Fruit fly (Drosophila melanogaster) whole organism, embryonic: ENCODE results near the gene CG14362.

Experiments used
- Aef1 ChIP-seq: fragments of 200-800 bp; sonication (Bioruptor generic); IDR thresholded peaks from 3 replicates; pipeline ENCODE4 v1.3.6; 2022; ENCODE audit warnings: missing biosample characterization, missing genetic modification characterization
- B-H2 ChIP-seq: fragments of 200-800 bp; sonication (Bioruptor generic); optimal IDR thresholded peaks from 2 replicates; lab custom pipeline; 2018; ENCODE audit warnings: missing biosample characterization, mild to moderate bottlenecking, missing genetic modification characterization
- CG10462 ChIP-seq: fragments of 200-800 bp; sonication (Bioruptor generic); optimal IDR thresholded peaks from 2 replicates; lab custom pipeline; 2016; ENCODE audit warnings: missing biosample characterization, missing genetic modification characterization
- CG10959 ChIP-seq: fragments of 200-800 bp; sonication (Bioruptor generic); IDR thresholded peaks from 2 replicates; pipeline ENCODE4 v1.3.6; 2022; ENCODE audit warnings: missing biosample characterization, missing genetic modification characterization
- CG11695 ChIP-seq: fragments of 200-800 bp; sonication (Bioruptor generic); IDR thresholded peaks from 3 replicates; pipeline ENCODE4 v1.3.6; 2022; ENCODE audit warnings: missing biosample characterization, missing genetic modification characterization
- CG11723 ChIP-seq: fragments of 200-800 bp; sonication (Bioruptor generic); optimal IDR thresholded peaks from 2 replicates; lab custom pipeline; 2017; ENCODE audit warnings: missing biosample characterization, mild to moderate bottlenecking, missing genetic modification characterization
- CG12219 ChIP-seq: fragments of 200-800 bp; sonication (Bioruptor generic); optimal IDR thresholded peaks from 3 replicates; lab custom pipeline; 2018; ENCODE audit warnings: missing biosample characterization, mild to moderate bottlenecking, missing genetic modification characterization
- CG12391 ChIP-seq: fragments of 200-800 bp; sonication (Bioruptor generic); optimal IDR thresholded peaks from 3 replicates; lab custom pipeline; 2018; ENCODE audit warnings: missing biosample characterization, mild to moderate bottlenecking, missing genetic modification characterization, moderate library complexity
- CG1529 ChIP-seq: fragments of 200-800 bp; sonication (Bioruptor generic); optimal IDR thresholded peaks from 3 replicates; lab custom pipeline; 2018; ENCODE audit warnings: missing biosample characterization, missing genetic modification characterization
- CG16779 ChIP-seq: fragments of 200-800 bp; sonication (Bioruptor generic); IDR thresholded peaks from 2 replicates; pipeline ENCODE4 v1.3.6; 2022; ENCODE audit warnings: missing biosample characterization, missing genetic modification characterization
- CG17359 ChIP-seq: fragments of 200-800 bp; sonication (Bioruptor generic); optimal IDR thresholded peaks from 3 replicates; lab custom pipeline; 2018; ENCODE audit warnings: missing biosample characterization, mild to moderate bottlenecking, missing genetic modification characterization, moderate library complexity
- CG17912 ChIP-seq: fragments of 200-800 bp; sonication (Bioruptor generic); optimal IDR thresholded peaks from 2 replicates; lab custom pipeline; 2018; ENCODE audit warnings: missing biosample characterization, mild to moderate bottlenecking, missing genetic modification characterization
- CG2678 ChIP-seq: fragments of 200-800 bp; sonication (Bioruptor generic); optimal IDR thresholded peaks from 3 replicates; lab custom pipeline; 2019; ENCODE audit warnings: missing biosample characterization, mild to moderate bottlenecking, missing genetic modification characterization, moderate library complexity
- CG2875 ChIP-seq: fragments of 200-800 bp; sonication (Bioruptor generic); optimal IDR thresholded peaks from 2 replicates; lab custom pipeline; 2017; ENCODE audit warnings: missing biosample characterization, mild to moderate bottlenecking, missing genetic modification characterization, missing genetic modification reagents
- CG32767 ChIP-seq: fragments of 200-800 bp; sonication (Bioruptor generic); IDR thresholded peaks from 2 replicates; pipeline ENCODE4 v1.3.6; 2022; ENCODE audit warnings: missing biosample characterization, missing genetic modification characterization
- CG34422 ChIP-seq: fragments of 200-800 bp; sonication (Bioruptor generic); IDR thresholded peaks from 3 replicates; pipeline ENCODE4 v1.3.6; 2022; ENCODE audit warnings: missing biosample characterization, missing genetic modification characterization
- CG43689 ChIP-seq: fragments of 200-800 bp; sonication (Bioruptor generic); IDR thresholded peaks from 2 replicates; pipeline ENCODE4 v1.3.6; 2022; ENCODE audit warnings: missing biosample characterization, missing genetic modification characterization
- CG4730 ChIP-seq: fragments of 200-800 bp; sonication (Bioruptor generic); IDR thresholded peaks from 2 replicates; pipeline ENCODE4 v1.3.6; 2022; ENCODE audit warnings: missing biosample characterization, missing genetic modification characterization
- CG4854 ChIP-seq: fragments of 200-800 bp; sonication (Bioruptor generic); optimal IDR thresholded peaks from 2 replicates; lab custom pipeline; 2016; ENCODE audit warnings: missing biosample characterization, missing genetic modification characterization, inconsistent platforms
- CG6254 ChIP-seq: fragments of 200-800 bp; sonication (Bioruptor generic); optimal IDR thresholded peaks from 3 replicates; lab custom pipeline; 2017; ENCODE audit warnings: mild to moderate bottlenecking, missing biosample characterization, missing genetic modification reagents, missing genetic modification characterization
- CG7271 ChIP-seq: fragments of 200-800 bp; sonication (Bioruptor generic); optimal IDR thresholded peaks from 2 replicates; lab custom pipeline; 2018; ENCODE audit warnings: missing biosample characterization, mild to moderate bottlenecking, missing genetic modification characterization, moderate library complexity
- CG8388 ChIP-seq: fragments of 200-800 bp; sonication (Bioruptor generic); optimal IDR thresholded peaks from 2 replicates; lab custom pipeline; 2019; ENCODE audit warnings: missing biosample characterization, mild to moderate bottlenecking, missing genetic modification characterization, moderate library complexity
- CG9932 ChIP-seq: fragments of 200-800 bp; sonication (Bioruptor generic); IDR thresholded peaks from 2 replicates; pipeline ENCODE4 v1.3.6; 2022; ENCODE audit warnings: missing biosample characterization, missing genetic modification characterization
- Dbx ChIP-seq: fragments of 200-800 bp; sonication (Bioruptor generic); IDR thresholded peaks from 3 replicates; pipeline ENCODE4 v1.3.6; 2022; ENCODE audit warnings: missing biosample characterization, missing genetic modification characterization
- ERR ChIP-seq: fragments of 200-800 bp; sonication (Bioruptor generic); optimal IDR thresholded peaks from 2 replicates; lab custom pipeline; 2016; ENCODE audit warnings: missing biosample characterization, missing genetic modification characterization
- HHEX ChIP-seq: fragments of 200-800 bp; sonication (Bioruptor generic); optimal IDR thresholded peaks from 3 replicates; lab custom pipeline; 2017; ENCODE audit warnings: missing biosample characterization, mild to moderate bottlenecking, missing genetic modification characterization, missing genetic modification reagents
- Kr ChIP-seq: fragments of 200-800 bp; sonication (Bioruptor generic); optimal IDR thresholded peaks from 2 replicates; lab custom pipeline; 2017; ENCODE audit warnings: missing biosample characterization, mild to moderate bottlenecking, missing genetic modification characterization
- Neu2 ChIP-seq: fragments of 200-800 bp; sonication (Bioruptor generic); optimal IDR thresholded peaks from 3 replicates; lab custom pipeline; 2016; ENCODE audit warnings: missing biosample characterization, missing genetic modification characterization, borderline replicate concordance
- Nf-YC ChIP-seq: fragments of 200-800 bp; optimal IDR thresholded peaks from 3 replicates; lab custom pipeline; 2019; ENCODE audit warnings: missing biosample characterization, mild to moderate bottlenecking, missing genetic modification characterization, moderate library complexity
- NfI ChIP-seq: fragments of 200-800 bp; sonication (Bioruptor generic); optimal IDR thresholded peaks from 3 replicates; lab custom pipeline; 2018; ENCODE audit warnings: missing biosample characterization, mild to moderate bottlenecking, missing genetic modification characterization, moderate library complexity
- Oli ChIP-seq: fragments of 200-800 bp; sonication (Bioruptor generic); optimal IDR thresholded peaks from 2 replicates; lab custom pipeline; 2018; ENCODE audit warnings: missing biosample characterization, mild to moderate bottlenecking, missing genetic modification characterization, moderate library complexity
- Scr ChIP-seq: fragments of 200-800 bp; sonication (Bioruptor generic); IDR thresholded peaks from 2 replicates; pipeline ENCODE4 v1.3.6; 2022; ENCODE audit warnings: missing biosample characterization, missing genetic modification characterization; ENCODE audit not compliant: partially characterized antibody
- Trl ChIP-seq, 3 experiments: fragments of >200 bp in 2 of 3; fragments of 200-800 bp in 1 of 3; sonication (Bioruptor generic) in 1 of 3; optimal IDR thresholded peaks; 2 replicates in 1 of 3; 3 replicates in 2 of 3; lab custom pipeline; 2016 to 2017; ENCODE audit warnings: missing biosample characterization in 1 of 3, missing genetic modification characterization in 1 of 3
- ara ChIP-seq: fragments of 200-800 bp; sonication (Bioruptor generic); IDR thresholded peaks from 2 replicates; pipeline ENCODE4 v1.3.6; 2022; ENCODE audit warnings: missing biosample characterization, missing genetic modification characterization
- bigmax ChIP-seq: fragments of 200-800 bp; sonication (Bioruptor generic); optimal IDR thresholded peaks from 2 replicates; lab custom pipeline; 2018; ENCODE audit warnings: missing biosample characterization, mild to moderate bottlenecking, missing genetic modification characterization
- bsh ChIP-seq, 2 experiments: fragments of 200-800 bp; sonication (Bioruptor generic); optimal IDR thresholded peaks; 2 replicates each; lab custom pipeline; 2017 to 2018; ENCODE audit warnings: mild to moderate bottlenecking in 2 of 2, missing biosample characterization in 2 of 2, missing genetic modification characterization in 2 of 2, moderate library complexity in 1 of 2
- cg ChIP-seq: fragments of 200-800 bp; sonication (Bioruptor generic); optimal IDR thresholded peaks from 3 replicates; lab custom pipeline; 2019; ENCODE audit warnings: missing biosample characterization, mild to moderate bottlenecking, missing genetic modification characterization, moderate library complexity
- dpn ChIP-seq, 2 experiments: fragments of 200-800 bp; sonication (Bioruptor generic); optimal IDR thresholded peaks; 3 replicates each; lab custom pipeline; 2016; ENCODE audit warnings: missing biosample characterization in 2 of 2, missing genetic modification characterization in 2 of 2
- eve ChIP-seq, 2 experiments: fragments of >200 bp; optimal IDR thresholded peaks; 2 replicates each; lab custom pipeline; 2017; ENCODE audit warnings: missing biosample characterization in 2 of 2, missing genetic modification characterization in 2 of 2
- exex ChIP-seq: fragments of 200-800 bp; sonication (Bioruptor generic); optimal IDR thresholded peaks from 4 replicates; lab custom pipeline; 2018; ENCODE audit warnings: missing biosample characterization, mild to moderate bottlenecking, missing genetic modification characterization, moderate library complexity
- gcm ChIP-seq: fragments of 200-800 bp; sonication (Bioruptor generic); optimal IDR thresholded peaks from 2 replicates; lab custom pipeline; 2019; ENCODE audit warnings: missing biosample characterization, mild to moderate bottlenecking, missing genetic modification characterization, moderate library complexity
- kay ChIP-seq: fragments of 200-800 bp; sonication (Bioruptor generic); optimal IDR thresholded peaks from 2 replicates; lab custom pipeline; 2016; ENCODE audit warnings: missing biosample characterization, missing genetic modification characterization
- maf-S ChIP-seq: fragments of 200-800 bp; sonication (Bioruptor generic); optimal IDR thresholded peaks from 2 replicates; lab custom pipeline; 2016; ENCODE audit warnings: missing biosample characterization, missing genetic modification characterization
- nerfin-2 ChIP-seq: fragments of 200-800 bp; sonication (Bioruptor generic); IDR thresholded peaks from 2 replicates; pipeline ENCODE4 v1.3.6; 2022; ENCODE audit warnings: missing biosample characterization, missing genetic modification characterization; ENCODE audit not compliant: partially characterized antibody
- onecut ChIP-seq: fragments of 200-800 bp; sonication (Bioruptor generic); IDR thresholded peaks from 2 replicates; pipeline ENCODE4 v1.3.6; 2022; ENCODE audit warnings: missing biosample characterization, missing genetic modification characterization
- prd ChIP-seq, 3 experiments: fragments of >200 bp in 2 of 3; fragments of 200-800 bp in 1 of 3; sonication (Bioruptor generic) in 1 of 3; optimal IDR thresholded peaks in 2 of 3; IDR thresholded peaks in 1 of 3; 2 replicates in 2 of 3; 3 replicates in 1 of 3; pipeline versions ENCODE4 v1.3.6 to Lab custom; 2017 to 2022; ENCODE audit warnings: missing biosample characterization in 1 of 3, missing genetic modification characterization in 1 of 3
- slou ChIP-seq: fragments of 200-800 bp; sonication (Bioruptor generic); optimal IDR thresholded peaks from 3 replicates; lab custom pipeline; 2016; ENCODE audit warnings: missing biosample characterization, missing genetic modification characterization
- tx ChIP-seq: fragments of 200-800 bp; sonication (Bioruptor generic); optimal IDR thresholded peaks from 2 replicates; lab custom pipeline; 2016; ENCODE audit warnings: missing biosample characterization, missing genetic modification characterization
- zf30C ChIP-seq: fragments of 200-800 bp; sonication (Bioruptor generic); optimal IDR thresholded peaks from 3 replicates; lab custom pipeline; 2018; ENCODE audit warnings: missing biosample characterization, mild to moderate bottlenecking, missing genetic modification characterization

CG14362 gene

dm6 chr3R:13839883-13840412 is 15.3 kb downstream of the CG14362 start, which contains the start of gene CG31495 (continued):
- TF ChIP-seq CG32767 (GFP tag; lab: Robert Waterston, UW) (no peak), Trl (optimal IDR thresholded peaks at IDR 0.05; lab: Kevin White, UChicago) (no peak), Trl (GFP tag; optimal IDR thresholded peaks at IDR 0.05; lab: Kevin White, UChicago) (no peak), CG10462 (GFP tag; lab: Kevin White, UChicago) (no peak), Aef1 (GFP tag; lab: Robert Waterston, UW) (no peak), Nf-YC (no peak), CG9932 (GFP tag; lab: Robert Waterston, UW) (peak; percentile 60), gcm (GFP tag; lab: Kevin White, UChicago) (no peak), CG43689 (no peak), bigmax (GFP tag; lab: Kevin White, UChicago) (no peak), CG4730 (no peak), slou (GFP tag; lab: Kevin White, UChicago) (no peak), Scr (peak; percentile 64), ara (GFP tag; lab: Robert Waterston, UW) (no peak), CG11695 (GFP tag; lab: Robert Waterston, UW) (no peak), cg (no peak), CG6254 (GFP tag; lab: Kevin White, UChicago) (no peak), CG10959 (no peak), Kr (GFP tag; lab: Kevin White, UChicago) (no peak), exex (no peak), CG11723 (GFP tag; lab: Kevin White, UChicago) (no peak), CG16779 (GFP tag; lab: Robert Waterston, UW) (no peak), HHEX (GFP tag; lab: Kevin White, UChicago) (no peak), zf30C (GFP tag; lab: Kevin White, UChicago) (no peak), NfI (GFP tag; lab: Kevin White, UChicago) (no peak), CG12391 (tag; lab: Kevin White, UChicago) (peak; percentile 47), CG8388 (no peak), CG34422 (GFP tag; lab: Robert Waterston, UW) (no peak), dpn (GFP tag; optimal IDR thresholded peaks at IDR 0.05; lab: Kevin White, UChicago) (peak in 1 of 2 experiments; percentile 34), eve (GFP tag; optimal IDR thresholded peaks at IDR 0.05; lab: Kevin White, UChicago) (no peak), maf-S (GFP tag; lab: Kevin White, UChicago) (no peak), Oli (no peak), Dbx (GFP tag; lab: Robert Waterston, UW) (0 out of 3 replicates have a peak, but pooled peaks have one; percentile 37), CG1529 (no peak), tx (GFP tag; lab: Kevin White, UChicago) (no peak), B-H2 (GFP tag; lab: Kevin White, UChicago) (no peak), bsh (GFP tag; optimal IDR thresholded peaks at IDR 0.05; lab: Kevin White, UChicago) (no peak), CG17359 (tag; lab: Kevin White, UChicago) (peak; percentile 4), CG17912 (no peak), CG4854 (no peak), prd (optimal IDR thresholded peaks at IDR 0.05; lab: Kevin White, UChicago) (no peak), prd (GFP tag; IDR thresholded peaks at IDR 0.05; lab: Robert Waterston, UW) (no peak), CG2875 (no peak), CG2678 (tag; lab: Kevin White, UChicago) (no peak), onecut (GFP tag; lab: Robert Waterston, UW) (no peak), Neu2 (GFP tag; lab: Kevin White, UChicago) (no peak), ERR (no peak), kay (GFP tag; lab: Kevin White, UChicago) (no peak), CG7271 (no peak), CG12219 (GFP tag; lab: Kevin White, UChicago) (no peak), nerfin-2 (0 out of 2 replicates have a peak, but pooled peaks have one; percentile 7)
